Fruit fly (Drosophila melanogaster) whole organism, embryonic: Measurements from ENCODE around the gene CG32462.

Experiments
- Ada2b ChIP-seq: fragments of 200-800 bp; sonication (Bioruptor generic); IDR thresholded peaks from 2 replicates; pipeline ENCODE4 v1.3.6; 2022; ENCODE audit warnings: missing biosample characterization, missing genetic modification characterization
- Atf3 ChIP-seq: fragments of 200-800 bp; sonication (Bioruptor generic); optimal IDR thresholded peaks from 3 replicates; lab custom pipeline; 2016; ENCODE audit warnings: missing biosample characterization, missing genetic modification characterization
- Atf6 ChIP-seq: fragments of 200-800 bp; sonication (Bioruptor generic); IDR thresholded peaks from 2 replicates; pipeline ENCODE4 v1.3.6; 2022; ENCODE audit warnings: missing biosample characterization, missing genetic modification characterization
- BEAF-32 ChIP-seq: fragments of 200-800 bp; sonication (Bioruptor generic); optimal IDR thresholded peaks from 3 replicates; lab custom pipeline; 2017; ENCODE audit warnings: missing biosample characterization, missing genetic modification characterization, mild to moderate bottlenecking, moderate library complexity, missing genetic modification reagents
- Bdp1 ChIP-seq: fragments of 200-800 bp; sonication (Bioruptor generic); optimal IDR thresholded peaks from 3 replicates; lab custom pipeline; 2016; ENCODE audit warnings: missing biosample characterization, missing genetic modification characterization
- CG1024 ChIP-seq: fragments of 200-800 bp; sonication (Bioruptor generic); IDR thresholded peaks from 2 replicates; pipeline ENCODE4 v1.3.6; 2022; ENCODE audit warnings: missing biosample characterization, missing genetic modification characterization
- CG10565 ChIP-seq: fragments of 200-800 bp; sonication (Bioruptor generic); optimal IDR thresholded peaks from 3 replicates; lab custom pipeline; 2016; ENCODE audit warnings: missing biosample characterization, mild to moderate bottlenecking, missing genetic modification characterization
- CG12155 ChIP-seq: fragments of 200-800 bp; sonication (Bioruptor generic); optimal IDR thresholded peaks from 3 replicates; lab custom pipeline; 2016; ENCODE audit warnings: missing biosample characterization, missing genetic modification characterization
- CG14014 ChIP-seq: fragments of 200-800 bp; sonication (Bioruptor generic); IDR thresholded peaks from 2 replicates; pipeline ENCODE4 v1.3.6; 2022; ENCODE audit warnings: missing biosample characterization, missing genetic modification characterization
- CG16815 ChIP-seq: fragments of 200-800 bp; sonication (Bioruptor generic); optimal IDR thresholded peaks from 3 replicates; lab custom pipeline; 2017; ENCODE audit warnings: missing biosample characterization, mild to moderate bottlenecking, missing genetic modification characterization
- CG2120 ChIP-seq: fragments of 200-800 bp; sonication (Bioruptor generic); optimal IDR thresholded peaks from 3 replicates; lab custom pipeline; 2016; ENCODE audit warnings: missing biosample characterization, missing genetic modification characterization
- CG2678 ChIP-seq: fragments of 200-800 bp; sonication (Bioruptor generic); optimal IDR thresholded peaks from 3 replicates; lab custom pipeline; 2019; ENCODE audit warnings: missing biosample characterization, mild to moderate bottlenecking, missing genetic modification characterization, moderate library complexity
- CG2889 ChIP-seq: fragments of 200-800 bp; sonication (Bioruptor generic); IDR thresholded peaks from 3 replicates; pipeline ENCODE4 v1.3.6; 2022; ENCODE audit warnings: missing biosample characterization, missing genetic modification characterization
- CG3281 ChIP-seq: fragments of 200-800 bp; sonication (Bioruptor generic); optimal IDR thresholded peaks from 3 replicates; lab custom pipeline; 2017; ENCODE audit warnings: missing biosample characterization, mild to moderate bottlenecking, missing genetic modification characterization
- CG5953 ChIP-seq: fragments of 200-800 bp; sonication (Bioruptor generic); IDR thresholded peaks from 2 replicates; pipeline ENCODE4 v1.3.6; 2022; ENCODE audit warnings: missing biosample characterization, missing genetic modification characterization
- CG7556 ChIP-seq: fragments of 200-800 bp; sonication (Bioruptor generic); optimal IDR thresholded peaks from 2 replicates; lab custom pipeline; 2017; ENCODE audit warnings: missing biosample characterization, mild to moderate bottlenecking, missing genetic modification characterization
- CG7928 ChIP-seq: fragments of 200-800 bp; sonication (Bioruptor generic); optimal IDR thresholded peaks from 2 replicates; lab custom pipeline; 2017; ENCODE audit warnings: missing biosample characterization, mild to moderate bottlenecking, missing genetic modification characterization
- CHES-1-like ChIP-seq: fragments of 200-800 bp; sonication (Bioruptor generic); optimal IDR thresholded peaks from 2 replicates; lab custom pipeline; 2016; ENCODE audit warnings: missing biosample characterization, missing genetic modification characterization
- Drgx ChIP-seq: fragments of 200-800 bp; sonication (Bioruptor generic); IDR thresholded peaks from 2 replicates; pipeline ENCODE4 v1.3.6; 2022; ENCODE audit warnings: missing biosample characterization, missing genetic modification characterization
- HLH3B ChIP-seq: fragments of 200-800 bp; sonication (Bioruptor generic); IDR thresholded peaks from 2 replicates; pipeline ENCODE4 v1.3.6; 2022; ENCODE audit warnings: missing biosample characterization, missing genetic modification characterization
- HLH54F ChIP-seq: fragments of 200-800 bp; sonication (Bioruptor generic); optimal IDR thresholded peaks from 3 replicates; lab custom pipeline; 2016; ENCODE audit warnings: missing biosample characterization, missing genetic modification characterization
- HmgZ ChIP-seq: fragments of 200-800 bp; sonication (Bioruptor generic); optimal IDR thresholded peaks from 2 replicates; lab custom pipeline; 2018; ENCODE audit warnings: missing biosample characterization, mild to moderate bottlenecking, missing genetic modification characterization
- Mad ChIP-seq: fragments of 200-800 bp; sonication (Bioruptor generic); optimal IDR thresholded peaks from 2 replicates; lab custom pipeline; 2016; ENCODE audit warnings: missing biosample characterization, missing genetic modification characterization
- NC2α ChIP-seq: fragments of 200-800 bp; sonication (Bioruptor generic); optimal IDR thresholded peaks from 2 replicates; lab custom pipeline; 2016; ENCODE audit warnings: missing biosample characterization, missing genetic modification characterization
- Oaz ChIP-seq: fragments of 200-800 bp; sonication (Bioruptor generic); IDR thresholded peaks from 2 replicates; pipeline ENCODE4 v1.3.6; 2022; ENCODE audit warnings: missing biosample characterization, missing genetic modification characterization
- Scr ChIP-seq: fragments of 200-800 bp; sonication (Bioruptor generic); IDR thresholded peaks from 2 replicates; pipeline ENCODE4 v1.3.6; 2022; ENCODE audit warnings: missing biosample characterization, missing genetic modification characterization; ENCODE audit not compliant: partially characterized antibody
- amos ChIP-seq: fragments of 200-800 bp; sonication (Bioruptor generic); IDR thresholded peaks from 2 replicates; pipeline ENCODE4 v1.3.6; 2022; ENCODE audit warnings: missing biosample characterization, missing genetic modification characterization; ENCODE audit not compliant: partially characterized antibody
- bab2 ChIP-seq: fragments of 200-800 bp; sonication (Bioruptor generic); optimal IDR thresholded peaks from 2 replicates; lab custom pipeline; 2016; ENCODE audit warnings: missing biosample characterization, missing genetic modification characterization
- cas ChIP-seq: fragments of 200-800 bp; sonication (Bioruptor generic); IDR thresholded peaks from 2 replicates; pipeline ENCODE4 v1.3.6; 2022; ENCODE audit warnings: missing biosample characterization, missing genetic modification characterization
- chn ChIP-seq: fragments of 200-800 bp; sonication (Bioruptor generic); optimal IDR thresholded peaks from 2 replicates; lab custom pipeline; 2016; ENCODE audit warnings: missing biosample characterization, missing genetic modification characterization
- croc ChIP-seq: fragments of 200-800 bp; sonication (Bioruptor generic); conservative IDR thresholded peaks from 3 replicates; pipeline ENCODE4 v1.3.6; 2022; ENCODE audit warnings: missing biosample characterization, missing genetic modification characterization
- da ChIP-seq: fragments of 200-800 bp; sonication (Bioruptor generic); optimal IDR thresholded peaks from 2 replicates; lab custom pipeline; 2016; ENCODE audit warnings: missing biosample characterization, missing genetic modification characterization
- eve ChIP-seq, 2 experiments: fragments of >200 bp; optimal IDR thresholded peaks; 2 replicates each; lab custom pipeline; 2017; ENCODE audit warnings: missing biosample characterization in 2 of 2, missing genetic modification characterization in 2 of 2
- eyg ChIP-seq: fragments of 200-800 bp; sonication (Bioruptor generic); optimal IDR thresholded peaks from 3 replicates; lab custom pipeline; 2016; ENCODE audit warnings: missing biosample characterization, missing genetic modification characterization
- fru ChIP-seq: fragments of >200 bp; optimal IDR thresholded peaks from 2 replicates; lab custom pipeline; 2017
- gcm ChIP-seq: fragments of 200-800 bp; sonication (Bioruptor generic); optimal IDR thresholded peaks from 2 replicates; lab custom pipeline; 2019; ENCODE audit warnings: missing biosample characterization, mild to moderate bottlenecking, missing genetic modification characterization, moderate library complexity
- h ChIP-seq: fragments of >200 bp; optimal IDR thresholded peaks from 2 replicates; lab custom pipeline; 2017
- ham ChIP-seq: fragments of 200-800 bp; sonication (Bioruptor generic); IDR thresholded peaks from 2 replicates; pipeline ENCODE4 v1.3.6; 2022; ENCODE audit warnings: missing biosample characterization, missing genetic modification characterization
- ind ChIP-seq: fragments of 200-800 bp; sonication (Bioruptor generic); optimal IDR thresholded peaks from 3 replicates; lab custom pipeline; 2016; ENCODE audit warnings: missing biosample characterization, missing genetic modification characterization
- kah ChIP-seq: fragments of 200-800 bp; sonication (Bioruptor generic); optimal IDR thresholded peaks from 2 replicates; lab custom pipeline; 2018; ENCODE audit warnings: missing biosample characterization, mild to moderate bottlenecking, missing genetic modification characterization
- lilli ChIP-seq: fragments of 200-800 bp; sonication (Bioruptor generic); optimal IDR thresholded peaks from 3 replicates; lab custom pipeline; 2016; ENCODE audit warnings: missing biosample characterization, missing genetic modification characterization
- lola ChIP-seq, 3 experiments: fragments of >200 bp in 2 of 3; fragments of 200-800 bp in 1 of 3; sonication (Bioruptor generic) in 1 of 3; optimal IDR thresholded peaks; 2 replicates each; lab custom pipeline; 2017 to 2019; ENCODE audit warnings: missing biosample characterization in 3 of 3, missing genetic modification characterization in 3 of 3, mild to moderate bottlenecking in 1 of 3, moderate library complexity in 1 of 3
- nmo ChIP-seq: fragments of 200-800 bp; sonication (Bioruptor generic); optimal IDR thresholded peaks from 2 replicates; lab custom pipeline; 2018; ENCODE audit warnings: missing biosample characterization, mild to moderate bottlenecking, missing genetic modification characterization, moderate library complexity
- odd ChIP-seq: fragments of 200-800 bp; sonication (Bioruptor generic); optimal IDR thresholded peaks from 2 replicates; lab custom pipeline; 2017; ENCODE audit warnings: missing biosample characterization, mild to moderate bottlenecking, missing genetic modification characterization
- p53 ChIP-seq: fragments of 200-800 bp; sonication (Bioruptor generic); optimal IDR thresholded peaks from 2 replicates; lab custom pipeline; 2016; ENCODE audit warnings: missing biosample characterization, missing genetic modification characterization
- pb ChIP-seq: fragments of 200-800 bp; sonication (Bioruptor generic); optimal IDR thresholded peaks from 3 replicates; lab custom pipeline; 2016; ENCODE audit warnings: missing biosample characterization, missing genetic modification characterization
- sima ChIP-seq: fragments of 200-800 bp; sonication (Bioruptor generic); optimal IDR thresholded peaks from 2 replicates; lab custom pipeline; 2016; ENCODE audit warnings: missing biosample characterization, missing genetic modification characterization
- sna ChIP-seq: fragments of 200-800 bp; sonication (Bioruptor generic); IDR thresholded peaks from 2 replicates; pipeline ENCODE4 v1.3.6; 2022; ENCODE audit warnings: missing biosample characterization, missing genetic modification characterization; ENCODE audit not compliant: partially characterized antibody
- tgo ChIP-seq: fragments of 200-800 bp; sonication (Bioruptor generic); IDR thresholded peaks from 3 replicates; pipeline ENCODE4 v1.3.6; 2022; ENCODE audit warnings: missing biosample characterization, missing genetic modification characterization
- tio ChIP-seq: fragments of 200-800 bp; sonication (Bioruptor generic); optimal IDR thresholded peaks from 2 replicates; lab custom pipeline; 2017; ENCODE audit warnings: missing biosample characterization, missing genetic modification characterization, inconsistent platforms
- unc-4 ChIP-seq: fragments of 200-800 bp; sonication (Bioruptor generic); IDR thresholded peaks from 2 replicates; pipeline ENCODE4 v1.3.6; 2022; ENCODE audit warnings: missing biosample characterization, missing genetic modification characterization; ENCODE audit not compliant: partially characterized antibody
- zf30C ChIP-seq: fragments of 200-800 bp; sonication (Bioruptor generic); optimal IDR thresholded peaks from 3 replicates; lab custom pipeline; 2018; ENCODE audit warnings: missing biosample characterization, mild to moderate bottlenecking, missing genetic modification characterization
- zfh1 ChIP-seq: fragments of 200-800 bp; sonication (Bioruptor generic); IDR thresholded peaks from 3 replicates; pipeline ENCODE4 v1.3.6; 2022; ENCODE audit warnings: missing biosample characterization, missing genetic modification characterization

Gene CG32462

dm6 chr3L:22868070-22868469, 14.8 kb upstream of the CG32462 start, which contains the start of gene EMC4 (continued):
- TF ChIP-seq zf30C (GFP tag; lab: Kevin White, UChicago): peak; percentile 64
- no peak for TF ChIP-seq gcm (GFP tag; lab: Kevin White, UChicago)
- peak; percentile 74 for TF ChIP-seq lilli
- TF ChIP-seq h (lab: Kevin White, UChicago): no peak
- no peak for TF ChIP-seq CG7928 (GFP tag; lab: Kevin White, UChicago)
- TF ChIP-seq NC2α (GFP tag; lab: Kevin White, UChicago): no peak
- TF ChIP-seq CG1024 (GFP tag; lab: Robert Waterston, UW): no peak
- TF ChIP-seq Atf6 (GFP tag; lab: Robert Waterston, UW): no peak
- TF ChIP-seq BEAF-32 (GFP tag; lab: Kevin White, UChicago): peak; percentile 74
- TF ChIP-seq CG14014 (GFP tag; lab: Robert Waterston, UW): peak; percentile 44; the same call in 1 of the 2 replicates
- TF ChIP-seq CG2889 (GFP tag; lab: Robert Waterston, UW): no peak
- TF ChIP-seq HmgZ (tag; lab: Kevin White, UChicago): peak; percentile 77
- peak; percentile 36 for TF ChIP-seq bab2 (GFP tag; lab: Kevin White, UChicago)
- TF ChIP-seq pb (GFP tag; lab: Kevin White, UChicago): no peak
- peak; percentile 72 for TF ChIP-seq unc-4
- TF ChIP-seq Ada2b: no peak
- TF ChIP-seq lola (GFP tag; optimal IDR thresholded peaks at IDR 0.05; lab: Kevin White, UChicago): no peak
- peak; percentile 29 for TF ChIP-seq CG7556 (GFP tag; lab: Kevin White, UChicago)
- TF ChIP-seq da: no peak
- TF ChIP-seq odd (GFP tag; lab: Kevin White, UChicago): no peak
- peak; percentile 27 for TF ChIP-seq CHES-1-like (GFP tag; lab: Kevin White, UChicago)
- no peak for TF ChIP-seq sima
- TF ChIP-seq zfh1 (GFP tag; lab: Robert Waterston, UW): peak; percentile 59; the same call in 1 of the 3 replicates
- peak; percentile 40 for TF ChIP-seq CG12155 (GFP tag; lab: Kevin White, UChicago)
- TF ChIP-seq Mad (GFP tag; lab: Kevin White, UChicago): peak; percentile 43
- TF ChIP-seq croc (GFP tag; lab: Robert Waterston, UW): no peak
- peak; percentile 76 for TF ChIP-seq amos (GFP tag; lab: Robert Waterston, UW)
- no peak for TF ChIP-seq tgo (GFP tag; lab: Robert Waterston, UW)
- TF ChIP-seq HLH3B (GFP tag; lab: Robert Waterston, UW): no peak; the same call in 1 of the 2 replicates
- no peak for TF ChIP-seq ham
- peak; percentile 21 for TF ChIP-seq CG2678 (tag; lab: Kevin White, UChicago)
- peak; percentile 65 for TF ChIP-seq Scr
- TF ChIP-seq HLH54F (GFP tag; lab: Kevin White, UChicago): peak; percentile 62
- no peak for TF ChIP-seq Atf3 (GFP tag; lab: Kevin White, UChicago)
- TF ChIP-seq cas (GFP tag; lab: Robert Waterston, UW): no peak
- no peak for TF ChIP-seq Oaz (GFP tag; lab: Robert Waterston, UW)
- no peak for TF ChIP-seq tio (GFP tag; lab: Kevin White, UChicago)
- no peak for TF ChIP-seq Drgx (GFP tag; lab: Robert Waterston, UW)
- TF ChIP-seq CG16815 (GFP tag; lab: Kevin White, UChicago): no peak
- peak; percentile 76 for TF ChIP-seq CG2120 (GFP tag; lab: Kevin White, UChicago)
- peak; percentile 8 for TF ChIP-seq eyg (GFP tag; lab: Kevin White, UChicago)
- no peak for TF ChIP-seq CG10565 (GFP tag; lab: Kevin White, UChicago)
- no peak for TF ChIP-seq Bdp1
- TF ChIP-seq chn: peak; percentile 44
- no peak for TF ChIP-seq fru
- TF ChIP-seq eve (GFP tag; optimal IDR thresholded peaks at IDR 0.05; lab: Kevin White, UChicago): no peak
- TF ChIP-seq sna (GFP tag; lab: Robert Waterston, UW): peak; percentile 66
- peak; percentile 35 for TF ChIP-seq nmo (GFP tag; lab: Kevin White, UChicago)
- TF ChIP-seq CG5953 (GFP tag; lab: Robert Waterston, UW): no peak
- TF ChIP-seq kah (GFP tag; lab: Kevin White, UChicago): no peak
- TF ChIP-seq CG3281 (GFP tag; lab: Kevin White, UChicago): peak; percentile 34
- TF ChIP-seq ind (GFP tag; lab: Kevin White, UChicago): peak; percentile 46
- TF ChIP-seq p53 (GFP tag; lab: Kevin White, UChicago): no peak
